Fruit fly (Drosophila melanogaster): ENCODE data around the gene CG10019.
A peak's percentile ranks its signal among the peaks of the same experiment; 100 is the strongest.

CG10019 gene

DNA sequence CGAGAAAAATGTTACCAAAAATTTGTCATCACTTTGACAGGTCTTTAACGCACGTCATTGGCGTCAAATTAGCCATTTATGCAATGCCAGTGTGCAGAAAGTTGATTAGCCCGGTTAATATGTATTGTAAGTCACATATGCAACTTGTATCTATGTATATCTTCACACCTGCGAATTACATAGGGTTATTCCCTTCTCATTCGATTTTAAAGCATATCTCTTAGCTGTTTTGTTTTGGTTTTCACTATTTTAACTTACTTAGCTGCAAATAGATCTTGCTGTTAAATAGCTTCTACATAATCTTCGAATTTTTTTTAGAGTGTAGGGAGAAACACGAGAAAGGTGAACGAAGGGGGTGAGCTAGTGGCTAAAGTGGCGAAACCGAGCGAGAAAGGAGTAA, 789 bp downstream of the CG10019 start (continued):
- peak; percentile 74 for TF ChIP-seq CG6276 (GFP tag; optimal IDR thresholded peaks at IDR 0.05)

DNA sequence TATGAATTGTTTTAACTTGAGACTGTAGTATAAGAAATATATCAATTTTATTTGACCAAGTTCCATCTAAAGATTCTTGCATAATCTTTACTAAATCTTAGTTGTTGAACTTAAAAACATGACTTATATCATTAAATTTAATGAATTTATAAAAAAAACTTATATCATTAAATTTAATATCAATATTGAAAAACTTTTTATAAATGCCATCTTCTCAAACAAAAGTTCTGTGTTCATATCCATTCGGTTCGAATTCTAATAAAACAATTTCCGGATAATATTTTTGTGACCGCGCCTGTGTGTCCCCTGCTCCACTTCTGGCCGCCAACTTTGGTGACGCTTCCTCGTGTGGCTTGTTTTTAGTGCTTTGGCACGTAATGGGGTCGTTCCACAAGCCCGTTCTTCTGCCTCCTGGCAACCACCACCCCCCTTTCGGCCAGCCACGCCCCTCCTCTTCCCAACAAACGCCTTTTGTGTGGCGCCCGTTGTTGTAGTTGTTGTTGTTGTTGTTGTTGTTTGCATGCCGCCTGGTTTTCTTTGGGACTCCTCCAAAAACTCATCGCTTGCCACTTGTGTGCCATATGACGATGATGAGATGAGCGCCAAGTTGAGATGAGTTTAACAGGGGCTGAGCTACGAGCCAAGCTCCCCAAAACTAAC, 6.9 kb downstream of the CG10019 start:
- TF ChIP-seq dsx (GFP tag; optimal IDR thresholded peaks at IDR 0.05; ENCODE audit: poor library complexity, severe bottlenecking), result no peak
- peak; percentile 56 for TF ChIP-seq svp (GFP tag)
- TF ChIP-seq OdsH (GFP tag; optimal IDR thresholded peaks at IDR 0.05), result peak; percentile 29
- TF ChIP-seq Eip78C (GFP tag), result peak; percentile 81
- no peak for TF ChIP-seq Sox14 (GFP tag; optimal IDR thresholded peaks at IDR 0.05)
- no peak for TF ChIP-seq Sox102F (GFP tag; optimal IDR thresholded peaks at IDR 0.05)
- peak; percentile 13 for TF ChIP-seq CG34406 (GFP tag; optimal IDR thresholded peaks at IDR 0.05)
- no peak for TF ChIP-seq CG9139 (GFP tag; optimal IDR thresholded peaks at IDR 0.05)
- TF ChIP-seq net (GFP tag; optimal IDR thresholded peaks at IDR 0.05), result no peak
- no peak for TF ChIP-seq Hr4 (GFP tag; optimal IDR thresholded peaks at IDR 0.05)
- no peak for TF ChIP-seq lz (GFP tag; optimal IDR thresholded peaks at IDR 0.05)
- no peak for TF ChIP-seq CG6163 (GFP tag; IDR thresholded peaks at IDR 0.05)
- no peak for TF ChIP-seq Blimp-1 (GFP tag; optimal IDR thresholded peaks at IDR 0.05)
- TF ChIP-seq CG3032 (tag; optimal IDR thresholded peaks at IDR 0.05), result peak; percentile 4
- no peak for TF ChIP-seq pdm3 (GFP tag; optimal IDR thresholded peaks at IDR 0.05)
- no peak for TF ChIP-seq ss (GFP tag; optimal IDR thresholded peaks at IDR 0.05)
- TF ChIP-seq fd59A (GFP tag; optimal IDR thresholded peaks at IDR 0.05), result no peak
- no peak for TF ChIP-seq CG10669 (GFP tag; optimal IDR thresholded peaks at IDR 0.05)
- TF ChIP-seq Eip93F (GFP tag; optimal IDR thresholded peaks at IDR 0.05), result no peak
- TF ChIP-seq Lpt (GFP tag; optimal IDR thresholded peaks at IDR 0.05), result no peak
- no peak for TF ChIP-seq Hr38 (GFP tag; optimal IDR thresholded peaks at IDR 0.05)
- TF ChIP-seq CG8119 (GFP tag; IDR thresholded peaks at IDR 0.05), result no peak
- TF ChIP-seq cyc (GFP tag; optimal IDR thresholded peaks at IDR 0.05), result no peak
- peak; percentile 39 for TF ChIP-seq achi (GFP tag; optimal IDR thresholded peaks at IDR 0.05)
- peak; percentile 3 for TF ChIP-seq CG8632 (GFP tag; optimal IDR thresholded peaks at IDR 0.05)
- no peak for TF ChIP-seq CG1621 (tag; optimal IDR thresholded peaks at IDR 0.05)
- TF ChIP-seq CG6276 (GFP tag; optimal IDR thresholded peaks at IDR 0.05), result peak; percentile 36
- TF ChIP-seq Hr39 (GFP tag; optimal IDR thresholded peaks at IDR 0.05), result no peak
- no peak for TF ChIP-seq CG10631 (GFP tag; optimal IDR thresholded peaks at IDR 0.05)
- no peak for TF ChIP-seq spab (GFP tag; optimal IDR thresholded peaks at IDR 0.05)
- no peak for TF ChIP-seq Sox15 (GFP tag; optimal IDR thresholded peaks at IDR 0.05)
- TF ChIP-seq fd85E (GFP tag; optimal IDR thresholded peaks at IDR 0.05), result no peak
- TF ChIP-seq CG11294 (GFP tag; IDR thresholded peaks at IDR 0.05), result no peak
- TF ChIP-seq CG16779 (tag; optimal IDR thresholded peaks at IDR 0.05), result no peak
- no peak for TF ChIP-seq vri (GFP tag; optimal IDR thresholded peaks at IDR 0.05)
- TF ChIP-seq CG6808 (GFP tag; optimal IDR thresholded peaks at IDR 0.05), result no peak
- no peak for TF ChIP-seq Eip75B (GFP tag; optimal IDR thresholded peaks at IDR 0.05)
- TF ChIP-seq CG11762 (GFP tag; optimal IDR thresholded peaks at IDR 0.05; ENCODE audit: insufficient read depth), result no peak
- TF ChIP-seq eg (GFP tag; IDR thresholded peaks at IDR 0.05), result 0 out of 3 replicates have a peak, but pooled peaks have one; percentile 28
- no peak for TF ChIP-seq CG6792 (GFP tag; optimal IDR thresholded peaks at IDR 0.05)
- no peak for TF ChIP-seq Ets21C (GFP tag; optimal IDR thresholded peaks at IDR 0.05)
- TF ChIP-seq CG7368 (GFP tag; optimal IDR thresholded peaks at IDR 0.05), result no peak
- TF ChIP-seq esn (GFP tag; optimal IDR thresholded peaks at IDR 0.05), result no peak
- TF ChIP-seq Ets96B (tag; optimal IDR thresholded peaks at IDR 0.05), result peak; percentile 27
- TF ChIP-seq CG4318 (GFP tag; optimal IDR thresholded peaks at IDR 0.05), result no peak
- TF ChIP-seq CG32006 (GFP tag; optimal IDR thresholded peaks at IDR 0.05), result peak; percentile 61
- TF ChIP-seq Smox (GFP tag; optimal IDR thresholded peaks at IDR 0.05), result no peak
- TF ChIP-seq CG11902 (GFP tag; optimal IDR thresholded peaks at IDR 0.05), result no peak
- no peak for TF ChIP-seq CG8319 (GFP tag; optimal IDR thresholded peaks at IDR 0.05)
- TF ChIP-seq dac (GFP tag; optimal IDR thresholded peaks at IDR 0.05), result no peak
